Fruit fly (Drosophila melanogaster) whole organism, prepupa: Measurements from ENCODE around the gene RpS14a.

Experiments used
- Blimp-1 ChIP-seq: fragments of 200-800 bp; sonication (Bioruptor generic); optimal IDR thresholded peaks from 3 replicates; lab custom pipeline; 2017; ENCODE audit warnings: missing biosample characterization, missing genetic modification characterization, mild to moderate bottlenecking, moderate library complexity, missing genetic modification reagents
- CG10669 ChIP-seq: fragments of 200-800 bp; sonication (Bioruptor generic); optimal IDR thresholded peaks from 3 replicates; lab custom pipeline; 2018; ENCODE audit warnings: missing biosample characterization, mild to moderate bottlenecking, missing genetic modification characterization, moderate library complexity
- CG11902 ChIP-seq: fragments of 200-800 bp; sonication (Bioruptor generic); optimal IDR thresholded peaks from 3 replicates; lab custom pipeline; 2016; ENCODE audit warnings: missing biosample characterization, missing genetic modification characterization
- CG15336 ChIP-seq: fragments of 200-800 bp; sonication (Bioruptor generic); IDR thresholded peaks from 2 replicates; pipeline ENCODE4 v1.3.6; 2022; ENCODE audit warnings: missing biosample characterization, missing genetic modification characterization
- CG1621 ChIP-seq: fragments of 200-800 bp; sonication (Bioruptor generic); optimal IDR thresholded peaks from 3 replicates; lab custom pipeline; 2018; ENCODE audit warnings: missing biosample characterization, mild to moderate bottlenecking, missing genetic modification characterization
- CG16779 ChIP-seq: fragments of 200-800 bp; sonication (Bioruptor generic); optimal IDR thresholded peaks from 3 replicates; lab custom pipeline; 2017; ENCODE audit warnings: missing biosample characterization, mild to moderate bottlenecking, missing genetic modification characterization
- CG3032 ChIP-seq: fragments of 200-800 bp; optimal IDR thresholded peaks from 2 replicates; lab custom pipeline; 2019; ENCODE audit warnings: missing biosample characterization, mild to moderate bottlenecking, missing genetic modification characterization, moderate library complexity
- CG31627 ChIP-seq: fragments of 200-800 bp; sonication (Bioruptor generic); optimal IDR thresholded peaks from 3 replicates; lab custom pipeline; 2016; ENCODE audit warnings: missing biosample characterization, missing genetic modification characterization
- CG32006 ChIP-seq: fragments of 200-800 bp; sonication (Bioruptor generic); optimal IDR thresholded peaks from 3 replicates; lab custom pipeline; 2017; ENCODE audit warnings: missing biosample characterization, mild to moderate bottlenecking, missing genetic modification characterization
- CG34406 ChIP-seq: fragments of 200-800 bp; sonication (Bioruptor generic); optimal IDR thresholded peaks from 3 replicates; lab custom pipeline; 2016; ENCODE audit warnings: missing biosample characterization, missing genetic modification characterization
- CG3919 ChIP-seq: fragments of 200-800 bp; sonication (Bioruptor generic); optimal IDR thresholded peaks from 3 replicates; lab custom pipeline; 2016; ENCODE audit warnings: missing biosample characterization, missing genetic modification characterization
- CG4318 ChIP-seq: fragments of 200-800 bp; sonication (Bioruptor generic); optimal IDR thresholded peaks from 3 replicates; lab custom pipeline; 2017; ENCODE audit warnings: missing biosample characterization, mild to moderate bottlenecking, missing genetic modification characterization
- CG6163 ChIP-seq: fragments of 200-800 bp; sonication (Bioruptor generic); IDR thresholded peaks from 3 replicates; pipeline ENCODE4 v1.3.6; 2022; ENCODE audit warnings: missing biosample characterization, missing genetic modification characterization
- CG6276 ChIP-seq: fragments of 200-800 bp; sonication (Bioruptor generic); optimal IDR thresholded peaks from 2 replicates; lab custom pipeline; 2017; ENCODE audit warnings: missing biosample characterization, mild to moderate bottlenecking, missing genetic modification characterization
- CG6792 ChIP-seq: fragments of 200-800 bp; sonication (Bioruptor generic); optimal IDR thresholded peaks from 3 replicates; lab custom pipeline; 2016; ENCODE audit warnings: missing biosample characterization, missing genetic modification characterization
- CG6808 ChIP-seq: fragments of 200-800 bp; sonication (Bioruptor generic); optimal IDR thresholded peaks from 3 replicates; lab custom pipeline; 2017; ENCODE audit warnings: missing biosample characterization, missing genetic modification characterization, mild to moderate bottlenecking, moderate library complexity, missing genetic modification reagents
- CG6854 ChIP-seq: fragments of 200-800 bp; sonication (Bioruptor generic); optimal IDR thresholded peaks from 2 replicates; lab custom pipeline; 2017; ENCODE audit warnings: missing biosample characterization, mild to moderate bottlenecking, missing genetic modification characterization
- CG7368 ChIP-seq: fragments of 200-800 bp; sonication (Bioruptor generic); optimal IDR thresholded peaks from 3 replicates; lab custom pipeline; 2016; ENCODE audit warnings: missing biosample characterization, missing genetic modification characterization
- CG8119 ChIP-seq: fragments of 200-800 bp; sonication (Bioruptor generic); IDR thresholded peaks from 3 replicates; pipeline ENCODE4 v1.3.6; 2022; ENCODE audit warnings: missing biosample characterization, missing genetic modification characterization
- CG8632 ChIP-seq: fragments of 200-800 bp; sonication (Bioruptor generic); optimal IDR thresholded peaks from 3 replicates; lab custom pipeline; 2016; ENCODE audit warnings: missing biosample characterization, missing genetic modification characterization
- CG9139 ChIP-seq: fragments of 200-800 bp; sonication (Bioruptor generic); optimal IDR thresholded peaks from 3 replicates; lab custom pipeline; 2017; ENCODE audit warnings: missing biosample characterization, mild to moderate bottlenecking, missing genetic modification characterization
- Eip75B ChIP-seq: fragments of 200-800 bp; sonication (Bioruptor generic); optimal IDR thresholded peaks from 3 replicates; lab custom pipeline; 2016; ENCODE audit warnings: missing biosample characterization, missing genetic modification characterization
- Eip78C ChIP-seq: fragments of 200-800 bp; sonication (Bioruptor generic); peaks from one replicate; lab custom pipeline; 2016; ENCODE audit warnings: missing biosample characterization, missing genetic modification characterization
- Eip93F ChIP-seq: fragments of 200-800 bp; sonication (Bioruptor generic); optimal IDR thresholded peaks from 2 replicates; lab custom pipeline; 2016; ENCODE audit warnings: missing biosample characterization, mild to moderate bottlenecking, missing genetic modification characterization
- Ets21C ChIP-seq: fragments of 200-800 bp; sonication (Bioruptor generic); optimal IDR thresholded peaks from 3 replicates; lab custom pipeline; 2016; ENCODE audit warnings: missing biosample characterization, missing genetic modification characterization
- Hr39 ChIP-seq: fragments of 200-800 bp; sonication (Bioruptor generic); optimal IDR thresholded peaks from 2 replicates; lab custom pipeline; 2016; ENCODE audit warnings: missing biosample characterization, missing genetic modification characterization
- Hr4 ChIP-seq: fragments of 200-800 bp; sonication (Bioruptor generic); optimal IDR thresholded peaks from 3 replicates; lab custom pipeline; 2016; ENCODE audit warnings: missing biosample characterization, missing genetic modification characterization
- Met ChIP-seq: fragments of 200-800 bp; sonication (Bioruptor generic); optimal IDR thresholded peaks from 3 replicates; lab custom pipeline; 2016; ENCODE audit warnings: missing biosample characterization, missing genetic modification characterization
- OdsH ChIP-seq: fragments of 200-800 bp; sonication (Bioruptor generic); optimal IDR thresholded peaks from 3 replicates; lab custom pipeline; 2016; ENCODE audit warnings: missing biosample characterization, missing genetic modification characterization
- Smox ChIP-seq: fragments of 200-800 bp; sonication (Bioruptor generic); optimal IDR thresholded peaks from 3 replicates; lab custom pipeline; 2016; ENCODE audit warnings: missing biosample characterization, missing genetic modification characterization
- Sox102F ChIP-seq: fragments of 200-800 bp; sonication (Bioruptor generic); optimal IDR thresholded peaks from 2 replicates; lab custom pipeline; 2016; ENCODE audit warnings: missing biosample characterization, mild to moderate bottlenecking, missing genetic modification characterization
- Sox14 ChIP-seq: fragments of 200-800 bp; sonication (Bioruptor generic); optimal IDR thresholded peaks from 3 replicates; lab custom pipeline; 2016; ENCODE audit warnings: missing biosample characterization, missing genetic modification characterization
- achi ChIP-seq: fragments of 200-800 bp; sonication (Bioruptor generic); optimal IDR thresholded peaks from 3 replicates; lab custom pipeline; 2016; ENCODE audit warnings: missing biosample characterization, missing genetic modification characterization
- acj6 ChIP-seq: fragments of 200-800 bp; sonication (Bioruptor generic); optimal IDR thresholded peaks from 3 replicates; lab custom pipeline; 2016; ENCODE audit warnings: missing biosample characterization, missing genetic modification characterization
- cyc ChIP-seq: fragments of 200-800 bp; sonication (Bioruptor generic); optimal IDR thresholded peaks from 3 replicates; lab custom pipeline; 2016; ENCODE audit warnings: missing biosample characterization, missing genetic modification characterization
- dac ChIP-seq: fragments of 200-800 bp; sonication (Bioruptor generic); optimal IDR thresholded peaks from 2 replicates; lab custom pipeline; 2017; ENCODE audit warnings: missing biosample characterization, mild to moderate bottlenecking, missing genetic modification characterization
- dsx ChIP-seq: fragments of 200-800 bp; optimal IDR thresholded peaks from 3 replicates; lab custom pipeline; 2019; ENCODE audit warnings: missing biosample characterization, mild to moderate bottlenecking, missing genetic modification characterization, moderate library complexity; ENCODE audit not compliant: poor library complexity, severe bottlenecking
- eg ChIP-seq: fragments of 200-800 bp; sonication (Bioruptor generic); IDR thresholded peaks from 3 replicates; pipeline ENCODE4 v1.3.6; 2022; ENCODE audit warnings: missing biosample characterization, missing genetic modification characterization
- esn ChIP-seq: fragments of 200-800 bp; sonication (Bioruptor generic); optimal IDR thresholded peaks from 2 replicates; lab custom pipeline; 2016; ENCODE audit warnings: missing biosample characterization, mild to moderate bottlenecking, missing genetic modification characterization, moderate library complexity
- fd59A ChIP-seq: fragments of 200-800 bp; sonication (Bioruptor generic); optimal IDR thresholded peaks from 2 replicates; lab custom pipeline; 2017; ENCODE audit warnings: missing biosample characterization, mild to moderate bottlenecking, missing genetic modification characterization, missing genetic modification reagents
- fd85E ChIP-seq: fragments of 200-800 bp; sonication (Bioruptor generic); optimal IDR thresholded peaks from 3 replicates; lab custom pipeline; 2016; ENCODE audit warnings: missing biosample characterization, missing genetic modification characterization
- fkh ChIP-seq: fragments of 200-800 bp; sonication (Bioruptor generic); optimal IDR thresholded peaks from 3 replicates; lab custom pipeline; 2017; ENCODE audit warnings: missing biosample characterization, mild to moderate bottlenecking, missing genetic modification characterization, moderate library complexity
- lz ChIP-seq: fragments of 200-800 bp; sonication (Bioruptor generic); optimal IDR thresholded peaks from 3 replicates; lab custom pipeline; 2016; ENCODE audit warnings: missing biosample characterization, missing genetic modification characterization
- net ChIP-seq: fragments of 200-800 bp; sonication (Bioruptor generic); optimal IDR thresholded peaks from 3 replicates; lab custom pipeline; 2016; ENCODE audit warnings: missing biosample characterization, missing genetic modification characterization
- salr ChIP-seq, 2 experiments: fragments of 200-800 bp; sonication (Bioruptor generic); optimal IDR thresholded peaks; 3 replicates each; lab custom pipeline; 2016 to 2018; ENCODE audit warnings: missing biosample characterization in 2 of 2, missing genetic modification characterization in 2 of 2, mild to moderate bottlenecking in 1 of 2
- ss ChIP-seq, 2 experiments: fragments of 200-800 bp; sonication (Bioruptor generic); optimal IDR thresholded peaks; 2 replicates in 1 of 2; 3 replicates in 1 of 2; lab custom pipeline; 2017 to 2018; ENCODE audit warnings: mild to moderate bottlenecking in 2 of 2, missing biosample characterization in 2 of 2, missing genetic modification characterization in 2 of 2, moderate library complexity in 1 of 2
- svp ChIP-seq: fragments of 200-800 bp; sonication (Bioruptor generic); peaks from one replicate; lab custom pipeline; 2016; ENCODE audit warnings: missing biosample characterization, missing genetic modification characterization
- topi ChIP-seq: fragments of 200-800 bp; sonication (Bioruptor generic); optimal IDR thresholded peaks from 3 replicates; lab custom pipeline; 2016; ENCODE audit warnings: missing biosample characterization, missing genetic modification characterization
- vri ChIP-seq: fragments of 200-800 bp; sonication (Bioruptor generic); optimal IDR thresholded peaks from 3 replicates; lab custom pipeline; 2016; ENCODE audit warnings: missing biosample characterization, mild to moderate bottlenecking, missing genetic modification characterization

The RpS14a gene

dm6 chrX:7933210-7933915 is at the start of gene RpS14a, which contains the start of gene Dhdds:
Gene RpS14a (plus strand): TSS chrX:7933742.
Gene Dhdds (minus strand): TSS chrX:7933351.
- peak; percentile 4 for TF ChIP-seq Sox14 (GFP tag; lab: Kevin White, UChicago)
- TF ChIP-seq fkh (GFP tag; lab: Kevin White, UChicago) = peak; percentile 51
- TF ChIP-seq Smox (GFP tag; lab: Kevin White, UChicago) = peak; percentile 40
- peak; percentile 9 for TF ChIP-seq fd59A (GFP tag; lab: Kevin White, UChicago)
- TF ChIP-seq CG15336 (GFP tag; lab: Robert Waterston, UW) = no peak
- TF ChIP-seq Eip78C (GFP tag; lab: Kevin White, UChicago) = peak; percentile 68
- TF ChIP-seq CG3919 (GFP tag; lab: Kevin White, UChicago) = peak; percentile 53
- TF ChIP-seq CG11902 (GFP tag; lab: Kevin White, UChicago) = no peak
- TF ChIP-seq achi (GFP tag; lab: Kevin White, UChicago) = peak; percentile 99
- TF ChIP-seq salr (GFP tag; optimal IDR thresholded peaks at IDR 0.05; lab: Kevin White, UChicago) = no peak
- TF ChIP-seq CG6854 (GFP tag; lab: Kevin White, UChicago) = peak; percentile 74
- TF ChIP-seq CG6163 = 0 out of 3 replicates have a peak, but pooled peaks have one; percentile 26
- no peak for TF ChIP-seq CG16779 (tag; lab: Kevin White, UChicago)
- peak; percentile 46 for TF ChIP-seq svp
- peak; percentile 17 for TF ChIP-seq vri (GFP tag; lab: Kevin White, UChicago)
- peak; percentile 52 for TF ChIP-seq Met (GFP tag; lab: Kevin White, UChicago)
- TF ChIP-seq CG8119 = no peak
- peak; percentile 54 for TF ChIP-seq CG34406 (GFP tag; lab: Kevin White, UChicago)
- TF ChIP-seq CG7368 (GFP tag; lab: Kevin White, UChicago) = peak; percentile 35
- peak; percentile 41; the same call in 1 of the 3 replicates for TF ChIP-seq eg (GFP tag; lab: Robert Waterston, UW)
- peak; percentile 70 for TF ChIP-seq lz (GFP tag; lab: Kevin White, UChicago)
- no peak for TF ChIP-seq Ets21C
- peak in 1 of 2 experiments; percentile 61 for TF ChIP-seq ss (GFP tag; optimal IDR thresholded peaks at IDR 0.05; lab: Kevin White, UChicago)
- TF ChIP-seq Sox102F (GFP tag; lab: Kevin White, UChicago) = peak; percentile 46
- no peak for TF ChIP-seq OdsH (GFP tag; lab: Kevin White, UChicago)
- TF ChIP-seq CG9139 (GFP tag; lab: Kevin White, UChicago) = no peak
- peak; percentile 44 for TF ChIP-seq CG6808 (GFP tag; lab: Kevin White, UChicago)
- TF ChIP-seq dac (GFP tag; lab: Kevin White, UChicago) = no peak
- TF ChIP-seq Eip93F (GFP tag; lab: Kevin White, UChicago) = peak; percentile 45
- peak; percentile 39 for TF ChIP-seq CG31627 (GFP tag; lab: Kevin White, UChicago)
- TF ChIP-seq fd85E (GFP tag; lab: Kevin White, UChicago) = no peak
- TF ChIP-seq esn (GFP tag; lab: Kevin White, UChicago) = peak; percentile 67
- TF ChIP-seq Eip75B (GFP tag; lab: Kevin White, UChicago) = peak; percentile 16
- TF ChIP-seq CG10669 (GFP tag; lab: Kevin White, UChicago) = peak; percentile 34
- peak; percentile 50 for TF ChIP-seq Hr39
- no peak for TF ChIP-seq dsx (GFP tag; lab: Kevin White, UChicago)
- TF ChIP-seq Hr4 (GFP tag; lab: Kevin White, UChicago) = no peak
- no peak for TF ChIP-seq CG6276
- TF ChIP-seq CG32006 = no peak
- peak; percentile 44 for TF ChIP-seq cyc (GFP tag; lab: Kevin White, UChicago)
- peak; percentile 39 for TF ChIP-seq net (GFP tag; lab: Kevin White, UChicago)
- TF ChIP-seq topi (GFP tag; lab: Kevin White, UChicago) = peak; percentile 54
- TF ChIP-seq CG8632 (GFP tag; lab: Kevin White, UChicago) = peak; percentile 49
- no peak for TF ChIP-seq CG1621 (tag; lab: Kevin White, UChicago)
- TF ChIP-seq acj6 (GFP tag; lab: Kevin White, UChicago) = peak; percentile 8
- TF ChIP-seq CG6792 (GFP tag; lab: Kevin White, UChicago) = peak; percentile 37
- no peak for TF ChIP-seq CG4318
- TF ChIP-seq CG3032 (tag; lab: Kevin White, UChicago) = no peak
- peak; percentile 24 for TF ChIP-seq Blimp-1
